Worm (Caenorhabditis elegans) whole organism, L1 larva: ENCODE results near the gene Y51A2D.21.

Experiments
- blmp-1 ChIP-seq: fragments of 150-350 bp; optimal IDR thresholded peaks from 2 replicates; lab custom pipeline; 2014; ENCODE audit warnings: missing biosample characterization, missing genetic modification characterization
- ceh-82 ChIP-seq, 3 experiments: fragments of 150-350 bp in 1 of 3; sonication (generic microtip) in 2 of 3; optimal IDR thresholded peaks; 2 replicates each; lab custom pipeline; 2014 to 2017; ENCODE audit warnings: missing biosample characterization in 3 of 3, missing genetic modification characterization in 3 of 3
- dpl-1 ChIP-seq, 3 experiments: fragments of 150-350 bp in 2 of 3; sonication (generic microtip) in 1 of 3; optimal IDR thresholded peaks; 2 replicates each; lab custom pipeline; 2014 to 2017; ENCODE audit warnings: missing biosample characterization in 3 of 3, missing genetic modification characterization in 3 of 3, missing genetic modification reagents in 3 of 3
- efl-1 ChIP-seq, 4 experiments: fragments of 150-350 bp; optimal IDR thresholded peaks in 3 of 4; peaks in 1 of 4; 1 replicate in 1 of 4; 2 replicates in 3 of 4; lab custom pipeline; 2014; ENCODE audit warnings: missing biosample characterization in 2 of 4, missing genetic modification characterization in 2 of 4, missing genetic modification reagents in 2 of 4
- efl-3 ChIP-seq: fragments of 200-800 bp; sonication (Bioruptor generic); optimal IDR thresholded peaks from 2 replicates; lab custom pipeline; 2018; ENCODE audit warnings: mild to moderate bottlenecking, missing genetic modification characterization, missing compliant biosample characterization
- egl-13 ChIP-seq: sonication (generic microtip); optimal IDR thresholded peaks from 2 replicates; lab custom pipeline; 2016; ENCODE audit warnings: missing genotype, missing genetic modification reagents, missing genetic modification characterization, missing compliant biosample characterization
- egl-27 ChIP-seq, 2 experiments: fragments of 150-350 bp in 1 of 2; sonication (generic microtip); optimal IDR thresholded peaks; 3 replicates each; lab custom pipeline; 2017 to 2018; ENCODE audit warnings: missing biosample characterization in 2 of 2, missing genetic modification characterization in 2 of 2, missing genetic modification reagents in 2 of 2
- elt-2 ChIP-seq: sonication (generic microtip); optimal IDR thresholded peaks from 2 replicates; lab custom pipeline; 2016; ENCODE audit warnings: missing genetic modification characterization, mild to moderate bottlenecking, inconsistent platforms, missing compliant biosample characterization, missing genetic modification reagents
- fkh-8 ChIP-seq: sonication (generic microtip); optimal IDR thresholded peaks from 2 replicates; lab custom pipeline; 2016; ENCODE audit warnings: mild to moderate bottlenecking, missing genetic modification characterization, missing compliant biosample characterization
- grh-1 ChIP-seq: fragments of 200-800 bp; sonication (Bioruptor generic); IDR thresholded peaks from 2 replicates; pipeline ENCODE4 v1.3.6; 2022; ENCODE audit warnings: missing genetic modification reagents, missing genetic modification characterization, missing compliant biosample characterization
- hlh-17 ChIP-seq: fragments of 200-800 bp; sonication (Bioruptor generic); optimal IDR thresholded peaks from 2 replicates; lab custom pipeline; 2018; ENCODE audit warnings: missing genetic modification characterization, mild to moderate bottlenecking, missing compliant biosample characterization, moderate library complexity, borderline replicate concordance
- isw-1 ChIP-seq: fragments of 200-800 bp; sonication (Bioruptor generic); IDR thresholded peaks from 2 replicates; pipeline ENCODE4 v1.3.6; 2022; ENCODE audit warnings: missing genetic modification characterization, missing compliant biosample characterization
- lin-13 ChIP-seq: fragments of 150-350 bp; optimal IDR thresholded peaks from 2 replicates; lab custom pipeline; 2014; ENCODE audit warnings: missing biosample characterization, missing genetic modification reagents, missing genetic modification characterization
- lin-14 ChIP-seq: fragments of 200-800 bp; sonication (Bioruptor generic); optimal IDR thresholded peaks from 2 replicates; lab custom pipeline; 2018; ENCODE audit warnings: mild to moderate bottlenecking, missing genetic modification characterization, moderate library complexity, missing compliant biosample characterization
- lin-15B ChIP-seq: fragments of 150-350 bp; sonication (generic microtip); optimal IDR thresholded peaks from 3 replicates; lab custom pipeline; 2014; ENCODE audit warnings: missing biosample characterization, missing genetic modification characterization
- lin-35 ChIP-seq, 2 experiments: fragments of 150-350 bp; optimal IDR thresholded peaks; 2 replicates each; lab custom pipeline; 2014; ENCODE audit warnings: missing biosample characterization in 2 of 2, missing genetic modification characterization in 2 of 2, missing genetic modification reagents in 2 of 2
- lir-3 ChIP-seq: sonication (generic microtip); optimal IDR thresholded peaks from 2 replicates; lab custom pipeline; 2016; ENCODE audit warnings: mild to moderate bottlenecking, missing genetic modification characterization, moderate library complexity, missing compliant biosample characterization; ENCODE audit not compliant: poor library complexity
- mdl-1 ChIP-seq, 2 experiments: fragments of 150-350 bp; optimal IDR thresholded peaks; 2 replicates each; lab custom pipeline; 2014 to 2017; ENCODE audit warnings: missing biosample characterization in 2 of 2, missing genetic modification characterization in 2 of 2, inconsistent platforms in 1 of 2
- nhr-12 ChIP-seq: sonication (generic microtip); optimal IDR thresholded peaks from 2 replicates; lab custom pipeline; 2017; ENCODE audit warnings: missing biosample characterization, missing genetic modification characterization
- nhr-19 ChIP-seq: fragments of 200-800 bp; sonication (Bioruptor generic); conservative IDR thresholded peaks from 2 replicates; pipeline ENCODE4 v1.3.6; 2022; ENCODE audit warnings: missing genetic modification characterization, missing compliant biosample characterization
- nhr-20 ChIP-seq: sonication (generic microtip); optimal IDR thresholded peaks from 2 replicates; lab custom pipeline; 2016; ENCODE audit warnings: mild to moderate bottlenecking, missing genetic modification characterization, missing compliant biosample characterization
- nhr-71 ChIP-seq: sonication (generic microtip); optimal IDR thresholded peaks from 2 replicates; lab custom pipeline; 2016; ENCODE audit warnings: mild to moderate bottlenecking, missing genetic modification characterization, moderate library complexity, missing compliant biosample characterization
- nhr-84 ChIP-seq: sonication (generic microtip); optimal IDR thresholded peaks from 2 replicates; lab custom pipeline; 2017; ENCODE audit warnings: missing biosample characterization, missing genetic modification characterization
- nhr-85 ChIP-seq: sonication (generic microtip); peaks from one replicate; lab custom pipeline; 2016; ENCODE audit warnings: missing genetic modification characterization, inconsistent platforms, missing compliant biosample characterization
- nhr-90 ChIP-seq: sonication (generic microtip); optimal IDR thresholded peaks from 2 replicates; lab custom pipeline; 2016; ENCODE audit warnings: mild to moderate bottlenecking, missing genetic modification characterization, missing compliant biosample characterization; ENCODE audit not compliant: poor library complexity
- skn-1 ChIP-seq: fragments of 150-350 bp; optimal IDR thresholded peaks from 2 replicates; lab custom pipeline; 2014; ENCODE audit warnings: missing biosample characterization, missing genetic modification characterization
- snpc-4 ChIP-seq: fragments of 150-350 bp; optimal IDR thresholded peaks from 2 replicates; lab custom pipeline; 2014; ENCODE audit warnings: missing biosample characterization, missing genetic modification characterization
- sox-4 ChIP-seq: sonication (generic microtip); optimal IDR thresholded peaks from 2 replicates; lab custom pipeline; 2016; ENCODE audit warnings: missing genetic modification characterization, missing compliant biosample characterization
- tlp-1 ChIP-seq: fragments of 150-350 bp; optimal IDR thresholded peaks from 2 replicates; lab custom pipeline; 2014; ENCODE audit warnings: missing biosample characterization, missing genetic modification characterization
- unc-130 ChIP-seq: fragments of 150-350 bp; optimal IDR thresholded peaks from 2 replicates; lab custom pipeline; 2017; ENCODE audit warnings: missing biosample characterization, missing genetic modification characterization, inconsistent platforms
- unc-62 ChIP-seq: fragments of 150-350 bp; optimal IDR thresholded peaks from 2 replicates; lab custom pipeline; 2014; ENCODE audit warnings: missing biosample characterization, missing genetic modification reagents, missing genetic modification characterization
- unc-98 ChIP-seq: fragments of 200-800 bp; sonication (Bioruptor generic); IDR thresholded peaks from 2 replicates; pipeline ENCODE4 v1.3.6; 2022; ENCODE audit warnings: missing genetic modification characterization, missing compliant biosample characterization
- ztf-11 ChIP-seq, 2 experiments: sonication (generic microtip); optimal IDR thresholded peaks; 2 replicates each; lab custom pipeline; 2016 to 2017; ENCODE audit warnings: missing genetic modification characterization in 2 of 2, missing biosample characterization in 1 of 2, missing compliant biosample characterization in 1 of 2
- ztf-4 ChIP-seq: fragments of 150-350 bp; optimal IDR thresholded peaks from 2 replicates; lab custom pipeline; 2014; ENCODE audit warnings: missing biosample characterization, missing genetic modification characterization

The Y51A2D.21 gene

ce11 chrV:18577458-18578078 is 5.9 kb downstream of the Y51A2D.21 start:
- TF ChIP-seq ztf-4 (tag; lab: Kevin White, UChicago) (no peak), lir-3 (tag; lab: Kevin White, UChicago) (no peak), nhr-19 (GFP tag; lab: Robert Waterston, UW) (peak; percentile 28), snpc-4 (peak; percentile 3), skn-1 (tag; lab: Kevin White, UChicago) (no peak), nhr-90 (tag; lab: Kevin White, UChicago) (peak; percentile 44), unc-130 (no peak), elt-2 (tag; lab: Kevin White, UChicago) (peak; percentile 97), unc-98 (GFP tag; lab: Robert Waterston, UW) (no peak), efl-3 (no peak), blmp-1 (tag; lab: Kevin White, UChicago) (no peak), isw-1 (no peak), dpl-1 (GFP tag; optimal IDR thresholded peaks at IDR 0.05; lab: Kevin White, UChicago) (no peak), nhr-12 (tag; lab: Kevin White, UChicago) (no peak), sox-4 (no peak), nhr-71 (tag; lab: Kevin White, UChicago) (peak; percentile 28), unc-62 (GFP tag; lab: Kevin White, UChicago) (no peak), nhr-20 (tag; lab: Kevin White, UChicago) (peak; percentile 19), nhr-84 (no peak), mdl-1 (tag; optimal IDR thresholded peaks at IDR 0.05; lab: Kevin White, UChicago) (peak in 1 of 2 experiments; percentile 37), fkh-8 (tag; lab: Kevin White, UChicago) (no peak), lin-15B (tag; lab: Kevin White, UChicago) (no peak), grh-1 (GFP tag; lab: Robert Waterston, UW) (no peak), egl-13 (no peak), tlp-1 (tag; lab: Kevin White, UChicago) (peak; percentile 35), ztf-11 (tag; optimal IDR thresholded peaks at IDR 0.05; lab: Kevin White, UChicago) (no peak), ceh-82 (tag; optimal IDR thresholded peaks at IDR 0.05; lab: Kevin White, UChicago) (no peak), hlh-17 (GFP tag; lab: Kevin White, UChicago) (no peak), lin-14 (GFP tag; lab: Kevin White, UChicago) (no peak), egl-27 (tag; optimal IDR thresholded peaks at IDR 0.05; lab: Kevin White, UChicago) (no peak), lin-35 (GFP tag; optimal IDR thresholded peaks at IDR 0.05; lab: Kevin White, UChicago) (peak in 1 of 2 experiments; percentile 61), lin-13 (GFP tag; lab: Kevin White, UChicago) (no peak), efl-1 (optimal IDR thresholded peaks at IDR 0.05; lab: Kevin White, UChicago) (no peak), efl-1 (GFP tag; optimal IDR thresholded peaks at IDR 0.05 in 1 of 2; lab: Kevin White, UChicago) (peak in 1 of 2 experiments; percentile 71)

DNA sequence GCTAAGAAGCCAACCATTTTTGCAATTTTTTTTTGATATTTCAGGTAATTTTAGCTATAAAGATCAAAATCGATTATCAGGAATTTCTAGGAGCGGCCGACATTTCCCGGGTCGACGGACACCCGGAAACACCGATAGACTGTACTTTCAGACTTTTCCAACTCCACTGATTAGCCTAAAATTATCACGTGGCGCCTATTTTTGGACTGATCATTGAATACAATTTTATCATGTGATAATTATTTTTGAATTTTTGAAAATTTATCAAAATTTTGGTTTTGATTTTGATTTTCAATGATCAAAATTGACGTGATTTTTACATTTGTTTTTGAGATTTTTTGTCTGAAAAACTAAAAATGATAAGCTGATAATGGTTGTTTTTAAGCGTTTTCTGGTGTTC is 6.7 kb downstream of the Y51A2D.21 start:
- TF ChIP-seq nhr-85 (tag; lab: Kevin White, UChicago) = no peak
- TF ChIP-seq unc-62 (GFP tag; lab: Kevin White, UChicago) = no peak
- TF ChIP-seq nhr-20 (tag; lab: Kevin White, UChicago) = peak; percentile 19
- TF ChIP-seq elt-2 (tag; lab: Kevin White, UChicago) = peak; percentile 83
- peak; percentile 35 for TF ChIP-seq snpc-4

- TF ChIP-seq efl-1 (optimal IDR thresholded peaks at IDR 0.05; lab: Kevin White, UChicago) (no peak), efl-1 (GFP tag; optimal IDR thresholded peaks at IDR 0.05 in 1 of 2; lab: Kevin White, UChicago) (no peak), mdl-1 (tag; optimal IDR thresholded peaks at IDR 0.05; lab: Kevin White, UChicago) (no peak)
- TF ChIP-seq, all 84 proteins: peak for 0
Observed at ce11 chrV:18579684-18580083, 8.1 kb downstream of the Y51A2D.21 start, which contains the start of gene Y51A2D.13. Y51A2D.13 (minus strand) TSS chrV:18579784.
